Fruit fly (Drosophila melanogaster) whole organism, embryonic: ENCODE data around the gene T48.

ENCODE experiments used
- CG12659 ChIP-seq: fragments of 200-800 bp; sonication (Bioruptor generic); optimal IDR thresholded peaks from 3 replicates; lab custom pipeline; 2017; ENCODE audit warnings: mild to moderate bottlenecking, missing biosample characterization, missing genetic modification reagents, missing genetic modification characterization
- Hmr ChIP-seq: fragments of 200-800 bp; sonication (Bioruptor generic); optimal IDR thresholded peaks from 3 replicates; lab custom pipeline; 2017; ENCODE audit warnings: mild to moderate bottlenecking, missing biosample characterization, missing genetic modification reagents, missing genetic modification characterization
- Hr78 ChIP-seq, 2 experiments: fragments of 200-800 bp in 1 of 2; fragments of >200 bp in 1 of 2; sonication (Bioruptor generic) in 1 of 2; optimal IDR thresholded peaks; 2 replicates each; lab custom pipeline; 2017 to 2019; ENCODE audit warnings: missing biosample characterization in 2 of 2, missing genetic modification characterization in 2 of 2, mild to moderate bottlenecking in 1 of 2, moderate library complexity in 1 of 2
- peb ChIP-seq: fragments of 200-800 bp; sonication (Bioruptor generic); IDR thresholded peaks from 2 replicates; pipeline ENCODE4 v1.3.6; 2022; ENCODE audit warnings: missing biosample characterization, missing genetic modification characterization

- no peak for TF ChIP-seq peb (GFP tag; lab: Robert Waterston, UW)
- TF ChIP-seq CG12659 (GFP tag; lab: Kevin White, UChicago) = no peak
- TF ChIP-seq Hr78 (GFP tag; optimal IDR thresholded peaks at IDR 0.05; lab: Kevin White, UChicago) = no peak
- TF ChIP-seq Hmr (GFP tag; lab: Kevin White, UChicago) = no peak
Measured at dm6 chr3R:26956376-26957062, 75.0 kb downstream of the T48 start.
